Fruit fly (Drosophila melanogaster): ENCODE measurements around the gene Dredd.

DNA sequence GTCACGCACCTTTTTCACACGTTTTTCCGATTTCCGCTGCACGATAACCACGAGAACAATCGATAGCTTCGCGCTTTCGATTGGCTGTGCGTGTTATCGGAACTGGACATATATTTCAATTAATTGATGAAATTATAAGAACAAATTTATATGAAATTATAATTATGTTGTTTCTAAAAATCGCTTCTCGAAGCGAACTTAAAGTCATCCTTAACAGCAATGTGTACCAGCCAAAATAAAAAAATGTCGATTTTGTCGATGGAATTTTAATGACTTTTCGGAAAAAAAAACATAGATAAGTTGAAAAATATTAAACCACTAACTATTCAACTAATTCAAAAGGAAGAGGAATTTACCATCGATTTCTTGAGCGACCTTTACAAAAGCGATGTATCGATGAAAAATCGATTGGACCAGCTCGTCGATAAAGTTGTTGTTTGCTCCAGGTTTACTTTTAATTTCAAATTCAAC lies 10.2 kb downstream of the Dredd start, which contains the start of the genes CG13364 and Hinfp:
- no peak for TF ChIP-seq Hr78 (GFP tag; optimal IDR thresholded peaks at IDR 0.05)
- no peak for TF ChIP-seq HLH106 (tag; optimal IDR thresholded peaks at IDR 0.05)
- TF ChIP-seq dl (GFP tag; optimal IDR thresholded peaks at IDR 0.05; ENCODE audit: insufficient read depth in 1 of 2, partially characterized antibody in 2 of 2), result no peak
- no peak for TF ChIP-seq Myc (optimal IDR thresholded peaks at IDR 0.05)
- no peak for TF ChIP-seq rgr (GFP tag; optimal IDR thresholded peaks at IDR 0.05)
- no peak for TF ChIP-seq OdsH (GFP tag; optimal IDR thresholded peaks at IDR 0.05)
- TF ChIP-seq usp (GFP tag; optimal IDR thresholded peaks at IDR 0.05), result no peak
- no peak for TF ChIP-seq N (GFP tag; optimal IDR thresholded peaks at IDR 0.05)
- no peak for TF ChIP-seq foxo (GFP tag; optimal IDR thresholded peaks at IDR 0.05)
- TF ChIP-seq psq (GFP tag; optimal IDR thresholded peaks at IDR 0.05), result no peak
- TF ChIP-seq br (GFP tag; optimal IDR thresholded peaks at IDR 0.05), result no peak
- TF ChIP-seq Jra (GFP tag; optimal IDR thresholded peaks at IDR 0.05), result no peak

All from whole organism, wandering third instar larva.